Worm (Caenorhabditis elegans) whole organism, young adult: ENCODE data around the gene plg-1.

Source experiments
- B0019.2 ChIP-seq: fragments of 200-800 bp; sonication (Bioruptor generic); conservative IDR thresholded peaks from 2 replicates; pipeline ENCODE4 v1.3.6; 2022; ENCODE audit warnings: missing genetic modification reagents, missing genetic modification characterization, missing compliant biosample characterization
- B0035.1 ChIP-seq: sonication (generic microtip); optimal IDR thresholded peaks from 2 replicates; lab custom pipeline; 2016; ENCODE audit warnings: missing genetic modification characterization, mild to moderate bottlenecking, missing compliant biosample characterization, missing genotype, missing genetic modification reagents
- D2030.7 ChIP-seq: fragments of 200-800 bp; sonication (Bioruptor generic); IDR thresholded peaks from 2 replicates; pipeline ENCODE4 v1.3.6; 2022; ENCODE audit warnings: missing genetic modification reagents, missing genetic modification characterization, missing compliant biosample characterization
- F23B12.7 ChIP-seq: sonication (generic microtip); optimal IDR thresholded peaks from 2 replicates; lab custom pipeline; 2017; ENCODE audit warnings: missing genetic modification characterization, mild to moderate bottlenecking, missing compliant biosample characterization, antibody characterized with exemption, moderate library complexity; ENCODE audit not compliant: insufficient read depth
- F33H1.4 ChIP-seq: fragments of 200-800 bp; sonication (Bioruptor generic); IDR thresholded peaks from 2 replicates; pipeline ENCODE4 v1.3.6; 2022; ENCODE audit warnings: missing genetic modification reagents, missing genetic modification characterization, missing compliant biosample characterization
- F52B5.7 ChIP-seq: sonication (generic microtip); optimal IDR thresholded peaks from 2 replicates; lab custom pipeline; 2016; ENCODE audit warnings: mild to moderate bottlenecking, missing genetic modification characterization, missing compliant biosample characterization
- F57C9.4 ChIP-seq: sonication (generic microtip); optimal IDR thresholded peaks from 2 replicates; lab custom pipeline; 2017; ENCODE audit warnings: mild to moderate bottlenecking, missing genetic modification characterization, missing compliant biosample characterization
- K12H6.12 ChIP-seq: fragments of 200-800 bp; sonication (Bioruptor generic); optimal IDR thresholded peaks from 2 replicates; lab custom pipeline; 2018; ENCODE audit warnings: mild to moderate bottlenecking, missing genetic modification characterization, missing compliant biosample characterization
- Y53F4B.3 ChIP-seq: fragments of 200-800 bp; sonication (Bioruptor generic); IDR thresholded peaks from 2 replicates; pipeline ENCODE4 v1.3.6; 2022; ENCODE audit warnings: missing genetic modification reagents, missing genetic modification characterization, missing compliant biosample characterization
- Y53G8AR.9 ChIP-seq: fragments of 200-800 bp; sonication (Bioruptor generic); conservative IDR thresholded peaks from 2 replicates; pipeline ENCODE4 v1.3.6; 2022; ENCODE audit warnings: missing genetic modification reagents, missing genetic modification characterization, missing compliant biosample characterization
- ZK185.1 ChIP-seq: sonication (generic microtip); optimal IDR thresholded peaks from 2 replicates; lab custom pipeline; 2016; ENCODE audit warnings: mild to moderate bottlenecking, missing genetic modification characterization, missing compliant biosample characterization; ENCODE audit not compliant: poor library complexity, severe bottlenecking
- attf-5 ChIP-seq: fragments of 200-800 bp; sonication (Bioruptor generic); optimal IDR thresholded peaks from 2 replicates; lab custom pipeline; 2018; ENCODE audit warnings: mild to moderate bottlenecking, missing genetic modification characterization, missing compliant biosample characterization
- ccch-3 ChIP-seq: fragments of 200-800 bp; sonication (Bioruptor generic); optimal IDR thresholded peaks from 2 replicates; lab custom pipeline; 2018; ENCODE audit warnings: mild to moderate bottlenecking, missing genetic modification characterization, missing compliant biosample characterization
- cebp-1 ChIP-seq, 2 experiments: fragments of 200-800 bp in 1 of 2; sonication (Bioruptor generic) in 1 of 2; sonication (generic microtip) in 1 of 2; IDR thresholded peaks in 1 of 2; optimal IDR thresholded peaks in 1 of 2; 2 replicates each; pipeline versions ENCODE4 v1.3.6 to Lab custom; 2017 to 2022; ENCODE audit warnings: missing compliant biosample characterization in 2 of 2, missing genetic modification characterization in 2 of 2, mild to moderate bottlenecking in 1 of 2, missing genetic modification reagents in 1 of 2, moderate library complexity in 1 of 2
- ceh-91 ChIP-seq: fragments of 200-800 bp; sonication (Bioruptor generic); IDR thresholded peaks from 2 replicates; pipeline ENCODE4 v1.3.6; 2022; ENCODE audit warnings: missing genetic modification reagents, missing genetic modification characterization, missing compliant biosample characterization
- dox-1 ChIP-seq: fragments of 200-800 bp; sonication (Bioruptor generic); IDR thresholded peaks from 2 replicates; pipeline ENCODE4 v1.3.6; 2022; ENCODE audit warnings: missing genetic modification reagents, missing genetic modification characterization, missing compliant biosample characterization
- dpl-1 ChIP-seq: fragments of 150-350 bp; optimal IDR thresholded peaks from 2 replicates; lab custom pipeline; 2014; ENCODE audit warnings: missing biosample characterization, missing genetic modification reagents, missing genetic modification characterization
- efl-1 ChIP-seq: fragments of 150-350 bp; optimal IDR thresholded peaks from 2 replicates; lab custom pipeline; 2014; ENCODE audit warnings: missing biosample characterization, missing genetic modification reagents, missing genetic modification characterization
- ekl-4 ChIP-seq: fragments of 200-800 bp; sonication (Bioruptor generic); IDR thresholded peaks from 2 replicates; pipeline ENCODE4 v1.3.6; 2022; ENCODE audit warnings: missing genetic modification reagents, missing genetic modification characterization, missing compliant biosample characterization
- fkh-3 ChIP-seq: sonication (generic microtip); optimal IDR thresholded peaks from 2 replicates; lab custom pipeline; 2016; ENCODE audit warnings: mild to moderate bottlenecking, missing genetic modification characterization, missing compliant biosample characterization
- him-1 ChIP-seq: sonication (generic microtip); optimal IDR thresholded peaks from 2 replicates; lab custom pipeline; 2016; ENCODE audit warnings: missing genotype, missing genetic modification reagents, missing genetic modification characterization, missing compliant biosample characterization
- hlh-26 ChIP-seq: fragments of 200-800 bp; sonication (Bioruptor generic); conservative IDR thresholded peaks from 2 replicates; pipeline ENCODE4 v1.3.6; 2022; ENCODE audit warnings: missing genetic modification reagents, missing genetic modification characterization, missing compliant biosample characterization
- hmg-1.2 ChIP-seq: fragments of 200-800 bp; sonication (Bioruptor generic); IDR thresholded peaks from 2 replicates; pipeline ENCODE4 v1.3.6; 2022; ENCODE audit warnings: missing genetic modification reagents, missing genetic modification characterization, missing compliant biosample characterization
- lin-26 ChIP-seq: fragments of 200-800 bp; sonication (Bioruptor generic); IDR thresholded peaks from 2 replicates; pipeline ENCODE4 v1.3.6; 2022; ENCODE audit warnings: missing genetic modification reagents, missing genetic modification characterization, missing compliant biosample characterization
- lin-35 ChIP-seq, 3 experiments: fragments of 150-350 bp in 2 of 3; sonication (generic microtip) in 1 of 3; optimal IDR thresholded peaks; 2 replicates each; lab custom pipeline; 2014 to 2018; ENCODE audit warnings: missing biosample characterization in 3 of 3, missing genetic modification characterization in 3 of 3, missing genetic modification reagents in 3 of 3
- lin-54 ChIP-seq: fragments of 200-800 bp; sonication (Bioruptor generic); optimal IDR thresholded peaks from 2 replicates; lab custom pipeline; 2018; ENCODE audit warnings: mild to moderate bottlenecking, missing genetic modification characterization, missing compliant biosample characterization
- lir-1 ChIP-seq: fragments of 200-800 bp; sonication (Bioruptor generic); conservative IDR thresholded peaks from 2 replicates; pipeline ENCODE4 v1.3.6; 2022; ENCODE audit warnings: missing genetic modification reagents, missing genetic modification characterization, missing compliant biosample characterization
- lsl-1 ChIP-seq: fragments of 200-800 bp; sonication (Bioruptor generic); optimal IDR thresholded peaks from 2 replicates; lab custom pipeline; 2018; ENCODE audit warnings: mild to moderate bottlenecking, missing genetic modification characterization, moderate library complexity, missing compliant biosample characterization
- madf-10 ChIP-seq: sonication (generic microtip); optimal IDR thresholded peaks from 2 replicates; lab custom pipeline; 2016; ENCODE audit warnings: mild to moderate bottlenecking, missing genetic modification characterization, missing compliant biosample characterization
- madf-3 ChIP-seq: fragments of 200-800 bp; sonication (Bioruptor generic); IDR thresholded peaks from 2 replicates; pipeline ENCODE4 v1.3.6; 2022; ENCODE audit warnings: missing genetic modification reagents, missing genetic modification characterization, missing compliant biosample characterization
- madf-6 ChIP-seq: fragments of 200-800 bp; sonication (Bioruptor generic); IDR thresholded peaks from 2 replicates; pipeline ENCODE4 v1.3.6; 2022; ENCODE audit warnings: missing genetic modification reagents, missing genetic modification characterization, missing compliant biosample characterization
- madf-8 ChIP-seq: fragments of 200-800 bp; sonication (Bioruptor generic); conservative IDR thresholded peaks from 2 replicates; pipeline ENCODE4 v1.3.6; 2022; ENCODE audit warnings: missing genetic modification reagents, missing genetic modification characterization, missing compliant biosample characterization
- mcd-1 ChIP-seq: fragments of 200-800 bp; sonication (Bioruptor generic); IDR thresholded peaks from 2 replicates; pipeline ENCODE4 v1.3.6; 2022; ENCODE audit warnings: missing genetic modification reagents, missing genetic modification characterization, missing compliant biosample characterization
- mxl-1 ChIP-seq: sonication (generic microtip); optimal IDR thresholded peaks from 2 replicates; lab custom pipeline; 2016; ENCODE audit warnings: missing genetic modification characterization, missing compliant biosample characterization
- nfya-2 ChIP-seq: fragments of 200-800 bp; sonication (Bioruptor generic); IDR thresholded peaks from 2 replicates; pipeline ENCODE4 v1.3.6; 2022; ENCODE audit warnings: missing genetic modification reagents, missing genetic modification characterization, missing compliant biosample characterization
- nfyb-1 ChIP-seq: fragments of 200-800 bp; sonication (Bioruptor generic); IDR thresholded peaks from 2 replicates; pipeline ENCODE4 v1.3.6; 2022; ENCODE audit warnings: missing genetic modification reagents, missing genetic modification characterization, missing compliant biosample characterization
- nhr-120 ChIP-seq: fragments of 200-800 bp; sonication (Bioruptor generic); IDR thresholded peaks from 2 replicates; pipeline ENCODE4 v1.3.6; 2022; ENCODE audit warnings: missing genetic modification characterization, missing compliant biosample characterization
- nhr-80 ChIP-seq: sonication (generic microtip); optimal IDR thresholded peaks from 2 replicates; lab custom pipeline; 2016; ENCODE audit warnings: missing genetic modification characterization, missing compliant biosample characterization
- nhr-90 ChIP-seq: sonication (generic microtip); optimal IDR thresholded peaks from 2 replicates; lab custom pipeline; 2016; ENCODE audit warnings: missing genotype, mild to moderate bottlenecking, missing genetic modification characterization, missing compliant biosample characterization
- pbrm-1 ChIP-seq: fragments of 200-800 bp; sonication (Bioruptor generic); IDR thresholded peaks from 2 replicates; pipeline ENCODE4 v1.3.6; 2022; ENCODE audit warnings: missing genetic modification reagents, missing genetic modification characterization, missing compliant biosample characterization
- rcor-1 ChIP-seq: fragments of 200-800 bp; sonication (Bioruptor generic); IDR thresholded peaks from 2 replicates; pipeline ENCODE4 v1.3.6; 2022; ENCODE audit warnings: missing genetic modification reagents, missing genetic modification characterization, missing compliant biosample characterization
- snpc-4 ChIP-seq, 5 experiments: fragments of 150-350 bp in 1 of 5; sonication (generic microtip) in 4 of 5; optimal IDR thresholded peaks; 2 replicates each; lab custom pipeline; 2014 to 2018; ENCODE audit warnings: missing genetic modification characterization in 5 of 5, missing biosample characterization in 3 of 5, antibody characterized with exemption in 2 of 5, mild to moderate bottlenecking in 2 of 5, missing compliant biosample characterization in 2 of 5, missing genotype in 2 of 5, moderate library complexity in 2 of 5, missing genetic modification reagents in 1 of 5
- tbp1 ChIP-seq: fragments of 200-800 bp; sonication (Bioruptor generic); optimal IDR thresholded peaks from 2 replicates; lab custom pipeline; 2018; ENCODE audit warnings: mild to moderate bottlenecking, missing genetic modification characterization, missing compliant biosample characterization
- tlf-1 ChIP-seq: fragments of 200-800 bp; sonication (Bioruptor generic); optimal IDR thresholded peaks from 2 replicates; lab custom pipeline; 2018; ENCODE audit warnings: mild to moderate bottlenecking, missing genetic modification characterization, missing compliant biosample characterization
- unc-130 ChIP-seq: sonication (generic microtip); optimal IDR thresholded peaks from 2 replicates; lab custom pipeline; 2016; ENCODE audit warnings: missing genetic modification reagents, missing genetic modification characterization, missing compliant biosample characterization
- xnd-1 ChIP-seq: sonication (generic microtip); optimal IDR thresholded peaks from 2 replicates; lab custom pipeline; 2016; ENCODE audit warnings: missing genotype, missing genetic modification reagents, missing genetic modification characterization, missing compliant biosample characterization

The plg-1 gene

ce11 chrIII:8850482-8851047 is 1.5 kb upstream of the plg-1 start, which contains the start of gene F44E2.9:
Gene F44E2.9, minus strand, starts transcription at chrIII:8850532.
- TF ChIP-seq lir-1 (GFP tag; lab: Robert Waterston, UW): no peak; the same call in 1 of the 2 replicates
- peak; percentile 79 for TF ChIP-seq dpl-1
- TF ChIP-seq ccch-3 (GFP tag; lab: Kevin White, UChicago): no peak
- no peak for TF ChIP-seq snpc-4 (GFP tag; optimal IDR thresholded peaks at IDR 0.05; lab: Kevin White, UChicago)
- peak in 2 of 4 experiments; percentile 11 to 34 for TF ChIP-seq snpc-4 (tag; optimal IDR thresholded peaks at IDR 0.05; lab: Kevin White, UChicago)
- peak; percentile 41 for TF ChIP-seq K12H6.12
- TF ChIP-seq mxl-1 (tag; lab: Kevin White, UChicago): no peak
- TF ChIP-seq B0019.2 (GFP tag; lab: Robert Waterston, UW): no peak
- TF ChIP-seq nhr-120 (GFP tag; lab: Robert Waterston, UW): no peak
- TF ChIP-seq F23B12.7 (tag; lab: Kevin White, UChicago): peak; percentile 16
- no peak for TF ChIP-seq Y53F4B.3
- TF ChIP-seq hlh-26 (GFP tag; lab: Robert Waterston, UW): no peak
- no peak for TF ChIP-seq cebp-1 (GFP tag; IDR thresholded peaks at IDR 0.05; lab: Robert Waterston, UW)
- peak; percentile 33 for TF ChIP-seq cebp-1 (tag; optimal IDR thresholded peaks at IDR 0.05; lab: Kevin White, UChicago)
- no peak for TF ChIP-seq F57C9.4 (tag; lab: Kevin White, UChicago)
- no peak for TF ChIP-seq nhr-90 (tag; lab: Kevin White, UChicago)
- TF ChIP-seq ZK185.1 (tag; lab: Kevin White, UChicago): peak; percentile 57
- peak; percentile 34 for TF ChIP-seq xnd-1 (tag; lab: Kevin White, UChicago)
- 0 out of 2 replicates have a peak, but pooled peaks have one; percentile 19 for TF ChIP-seq rcor-1 (GFP tag; lab: Robert Waterston, UW)
- peak; percentile 54; the same call in 1 of the 2 replicates for TF ChIP-seq F33H1.4 (GFP tag; lab: Robert Waterston, UW)
- peak; percentile 57; the same call in 1 of the 2 replicates for TF ChIP-seq pbrm-1 (GFP tag; lab: Robert Waterston, UW)
- no peak for TF ChIP-seq Y53G8AR.9 (GFP tag; lab: Robert Waterston, UW)
- peak; percentile 57 for TF ChIP-seq madf-8 (GFP tag; lab: Robert Waterston, UW)
- TF ChIP-seq F52B5.7: no peak
- peak; percentile 41; the same call in 1 of the 2 replicates for TF ChIP-seq ceh-91 (GFP tag; lab: Robert Waterston, UW)
- TF ChIP-seq him-1: peak; percentile 1
- peak; percentile 78 for TF ChIP-seq mcd-1 (GFP tag; lab: Robert Waterston, UW)
- TF ChIP-seq fkh-3 (tag; lab: Kevin White, UChicago): no peak
- TF ChIP-seq lsl-1: peak; percentile 59
- TF ChIP-seq madf-6 (GFP tag; lab: Robert Waterston, UW): peak; percentile 78
- peak; percentile 74 for TF ChIP-seq D2030.7 (GFP tag; lab: Robert Waterston, UW)
- peak; percentile 17 for TF ChIP-seq madf-10
- TF ChIP-seq lin-26 (GFP tag; lab: Robert Waterston, UW): no peak
- TF ChIP-seq madf-3 (GFP tag; lab: Robert Waterston, UW): 0 out of 2 replicates have a peak, but pooled peaks have one; percentile 11
- TF ChIP-seq lin-35 (GFP tag; optimal IDR thresholded peaks at IDR 0.05; lab: Kevin White, UChicago): peak in 2 of 3 experiments; percentile 28 to 75
- TF ChIP-seq nhr-80 (tag; lab: Kevin White, UChicago): peak; percentile 10
- TF ChIP-seq nfyb-1: no peak
- peak; percentile 83; the same call in 1 of the 2 replicates for TF ChIP-seq hmg-1.2 (GFP tag; lab: Robert Waterston, UW)
- no peak for TF ChIP-seq B0035.1 (tag; lab: Kevin White, UChicago)
- peak; percentile 74 for TF ChIP-seq unc-130 (GFP tag; lab: Kevin White, UChicago)
- peak; percentile 35 for TF ChIP-seq tbp1 (GFP tag; lab: Kevin White, UChicago)
- peak; percentile 76 for TF ChIP-seq efl-1 (GFP tag; lab: Kevin White, UChicago)
- TF ChIP-seq dox-1 (GFP tag; lab: Robert Waterston, UW): peak; percentile 84
- peak; percentile 55 for TF ChIP-seq attf-5 (GFP tag; lab: Kevin White, UChicago)
- no peak for TF ChIP-seq nfya-2
- TF ChIP-seq ekl-4 (GFP tag; lab: Robert Waterston, UW): 0 out of 2 replicates have a peak, but pooled peaks have one; percentile 38
- no peak for TF ChIP-seq tlf-1 (GFP tag; lab: Kevin White, UChicago)
- peak; percentile 93 for TF ChIP-seq lin-54 (GFP tag; lab: Kevin White, UChicago)
